Fruit fly (Drosophila melanogaster): ENCODE measurements around the gene st.

Gene st

dm6 chr3L:16497198-16497701 is at the start of gene st:
TSS of gene st (plus strand) at chr3L:16497651.
- TF ChIP-seq CG17801 (GFP tag; optimal IDR thresholded peaks at IDR 0.05; ENCODE audit: partially characterized antibody): peak; percentile 26

dm6 chr3L:16451887-16452751 is 45.3 kb upstream of the st start, which contains the start of gene dsx-c73A:
TSS of gene dsx-c73A (minus strand) at chr3L:16451958.
- TF ChIP-seq CG17801 (GFP tag; optimal IDR thresholded peaks at IDR 0.05; ENCODE audit: partially characterized antibody): no peak

- TF ChIP-seq CG17801 (GFP tag; optimal IDR thresholded peaks at IDR 0.05; ENCODE audit: partially characterized antibody): peak; percentile 52
Measured at dm6 chr3L:16463846-16464245, 33.6 kb upstream of the st start.

- TF ChIP-seq CG17801 (GFP tag; optimal IDR thresholded peaks at IDR 0.05; ENCODE audit: partially characterized antibody): no peak
Measured at dm6 chr3L:16470071-16470470, 27.4 kb upstream of the st start.

- no peak for TF ChIP-seq CG17801 (GFP tag; optimal IDR thresholded peaks at IDR 0.05; ENCODE audit: partially characterized antibody)
Measured at dm6 chr3L:16474130-16474529, 23.3 kb upstream of the st start.

- TF ChIP-seq CG17801 (GFP tag; optimal IDR thresholded peaks at IDR 0.05; ENCODE audit: partially characterized antibody): no peak
Measured at dm6 chr3L:16475518-16476126, 21.8 kb upstream of the st start.

- TF ChIP-seq CG17801 (GFP tag; optimal IDR thresholded peaks at IDR 0.05; ENCODE audit: partially characterized antibody): no peak
Measured at dm6 chr3L:16476709-16477119, 20.7 kb upstream of the st start.

- TF ChIP-seq CG17801 (GFP tag; optimal IDR thresholded peaks at IDR 0.05; ENCODE audit: partially characterized antibody): no peak
Measured at dm6 chr3L:16477134-16477702, 20.2 kb upstream of the st start.

- no peak for TF ChIP-seq CG17801 (GFP tag; optimal IDR thresholded peaks at IDR 0.05; ENCODE audit: partially characterized antibody)
Measured at dm6 chr3L:16477730-16478129, 19.7 kb upstream of the st start.

dm6 chr3L:16478608-16479203 is 18.7 kb upstream of the st start:
- TF ChIP-seq CG17801 (GFP tag; optimal IDR thresholded peaks at IDR 0.05; ENCODE audit: partially characterized antibody): no peak

dm6 chr3L:16480408-16481193 is 16.9 kb upstream of the st start:
- peak; percentile 86 for TF ChIP-seq CG17801 (GFP tag; optimal IDR thresholded peaks at IDR 0.05; ENCODE audit: partially characterized antibody)

dm6 chr3L:16482167-16482566 is 15.3 kb upstream of the st start:
- no peak for TF ChIP-seq CG17801 (GFP tag; optimal IDR thresholded peaks at IDR 0.05; ENCODE audit: partially characterized antibody)

dm6 chr3L:16483524-16484370 is 13.7 kb upstream of the st start, which contains the start of gene aos:
TSS of gene aos (minus strand) at chr3L:16483650.
- TF ChIP-seq CG17801 (GFP tag; optimal IDR thresholded peaks at IDR 0.05; ENCODE audit: partially characterized antibody): peak; percentile 75

Data from ovary, adult (tissue).